Worm (Caenorhabditis elegans): ENCODE measurements around the gene F32A5.8.
A peak's percentile ranks its signal among the peaks of the same experiment; 100 is the strongest.

F32A5.8 gene

ce11 chrII:7238791-7239190 lies 17.1 kb upstream of the F32A5.8 start:
- TF ChIP-seq gei-17 (GFP tag; optimal IDR thresholded peaks at IDR 0.05): no peak
- TF ChIP-seq unc-130 (GFP tag; optimal IDR thresholded peaks at IDR 0.05): no peak
- TF ChIP-seq sptf-2 (GFP tag; optimal IDR thresholded peaks at IDR 0.05): no peak
- no peak for TF ChIP-seq B0261.1 (tag; optimal IDR thresholded peaks at IDR 0.05)
- no peak for TF ChIP-seq F49E8.2 (tag; optimal IDR thresholded peaks at IDR 0.05; ENCODE audit: insufficient read depth)
- TF ChIP-seq ztf-22 (GFP tag; optimal IDR thresholded peaks at IDR 0.05): no peak
- TF ChIP-seq F57A8.1 (GFP tag; optimal IDR thresholded peaks at IDR 0.05): no peak
- TF ChIP-seq Y53G8AR.9 (GFP tag; conservative IDR thresholded peaks at IDR 0.05): no peak
- no peak for TF ChIP-seq Y53F4B.3 (GFP tag; IDR thresholded peaks at IDR 0.05)
- no peak for TF ChIP-seq Y56A3A.18 (GFP tag; IDR thresholded peaks at IDR 0.05)
- no peak for TF ChIP-seq rcor-1 (GFP tag; IDR thresholded peaks at IDR 0.05)
- TF ChIP-seq egl-44 (GFP tag; IDR thresholded peaks at IDR 0.05): no peak
- TF ChIP-seq Y67H2A.10 (GFP tag; conservative IDR thresholded peaks at IDR 0.05): no peak
- TF ChIP-seq let-607 (tag; optimal IDR thresholded peaks at IDR 0.05): no peak
- TF ChIP-seq aptf-3 (GFP tag; IDR thresholded peaks at IDR 0.05): no peak
- no peak for TF ChIP-seq lag-1 (GFP tag; IDR thresholded peaks at IDR 0.05)
- TF ChIP-seq sea-2 (GFP tag; IDR thresholded peaks at IDR 0.05): no peak
- no peak for TF ChIP-seq ceh-91 (GFP tag; IDR thresholded peaks at IDR 0.05)
- no peak for TF ChIP-seq B0035.1 (tag; optimal IDR thresholded peaks at IDR 0.05)

ce11 chrII:7239705-7240104 lies 16.2 kb upstream of the F32A5.8 start:
- TF ChIP-seq madf-6 (GFP tag; IDR thresholded peaks at IDR 0.05) (no peak), ceh-40 (GFP tag; IDR thresholded peaks at IDR 0.05) (no peak), K11D2.4 (GFP tag; IDR thresholded peaks at IDR 0.05) (no peak), ZK185.1 (tag; optimal IDR thresholded peaks at IDR 0.05; ENCODE audit: poor library complexity, severe bottlenecking) (no peak), ztf-25 (GFP tag; IDR thresholded peaks at IDR 0.05) (no peak), zfh-2 (GFP tag; conservative IDR thresholded peaks at IDR 0.05) (no peak), ceh-58 (GFP tag; IDR thresholded peaks at IDR 0.05) (no peak), egrh-3 (GFP tag; IDR thresholded peaks at IDR 0.05) (no peak), ztf-28 (GFP tag; IDR thresholded peaks at IDR 0.05) (no peak), nhr-80 (tag; optimal IDR thresholded peaks at IDR 0.05) (no peak), hmg-20 (GFP tag; IDR thresholded peaks at IDR 0.05) (no peak), snpc-4 (GFP tag; optimal IDR thresholded peaks at IDR 0.05) (no peak), snpc-4 (tag; optimal IDR thresholded peaks at IDR 0.05) (no peak), B0019.2 (GFP tag; conservative IDR thresholded peaks at IDR 0.05) (no peak), chd-7 (tag; optimal IDR thresholded peaks at IDR 0.05) (no peak), sea-2 (GFP tag; IDR thresholded peaks at IDR 0.05) (no peak), dox-1 (GFP tag; IDR thresholded peaks at IDR 0.05) (no peak), lin-54 (GFP tag; optimal IDR thresholded peaks at IDR 0.05) (no peak), Y79H2A.3 (GFP tag; conservative IDR thresholded peaks at IDR 0.05) (no peak), lin-26 (GFP tag; IDR thresholded peaks at IDR 0.05) (no peak)

DNA sequence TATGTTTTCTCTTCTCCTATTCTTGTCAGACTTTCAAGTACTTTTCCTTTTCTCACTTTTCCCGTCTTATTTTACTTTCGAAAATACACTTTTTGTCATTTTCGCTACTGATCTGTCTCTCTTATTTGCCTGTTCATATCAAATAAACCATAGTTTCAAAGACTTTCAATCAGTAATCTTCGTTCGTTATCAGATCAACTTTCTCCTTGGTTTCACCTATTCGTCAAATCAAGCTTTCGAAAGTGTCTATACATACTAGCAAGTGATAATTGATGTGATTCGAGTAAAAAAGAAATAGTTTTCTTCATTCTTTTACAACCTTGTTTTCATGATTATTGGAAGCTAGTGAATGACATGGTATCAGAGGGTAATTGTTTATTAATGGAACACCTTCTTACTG lies 13.2 kb upstream of the F32A5.8 start:
- TF ChIP-seq mes-4 (tag; optimal IDR thresholded peaks at IDR 0.05): no peak
- peak; percentile 7 for TF ChIP-seq nhr-80 (tag; optimal IDR thresholded peaks at IDR 0.05)
- TF ChIP-seq ztf-28 (GFP tag; IDR thresholded peaks at IDR 0.05): no peak

All from whole organism, young adult.